Worm (Caenorhabditis elegans) whole organism, midembryonic: ENCODE measurements around the gene szy-20.

Experiments used
- T22C8.4 ChIP-seq: fragments of 200-800 bp; sonication (Bioruptor generic); IDR thresholded peaks from 2 replicates; pipeline ENCODE4 v1.3.6; 2022; ENCODE audit warnings: missing genetic modification characterization, missing compliant biosample characterization
- cog-1 ChIP-seq: sonication (generic microtip); optimal IDR thresholded peaks from 2 replicates; lab custom pipeline; 2016; ENCODE audit warnings: missing genetic modification characterization, missing compliant biosample characterization
- flt-1 ChIP-seq: fragments of 200-800 bp; sonication (Bioruptor generic); IDR thresholded peaks from 2 replicates; pipeline ENCODE4 v1.3.6; 2022; ENCODE audit warnings: missing genetic modification characterization, missing compliant biosample characterization

DNA sequence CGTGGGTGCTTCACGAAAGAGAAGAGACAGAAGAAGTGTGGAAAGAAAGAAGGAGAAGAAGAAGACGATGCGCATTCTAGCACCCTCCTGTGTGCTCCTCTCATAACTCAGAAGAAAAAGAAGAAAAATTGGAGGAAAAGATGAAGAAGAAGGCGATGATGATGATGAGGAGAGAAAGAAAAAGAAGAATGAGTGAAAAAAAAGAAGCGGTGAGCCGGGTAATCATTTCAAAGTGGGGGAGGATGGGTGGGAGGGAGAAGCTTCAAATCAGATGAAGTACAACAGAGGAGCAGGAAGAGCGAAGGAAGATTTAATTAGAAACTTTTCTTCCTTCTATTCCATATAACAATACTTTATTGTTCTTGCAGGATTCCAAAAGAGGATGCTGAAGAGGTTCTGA lies 41.6 kb upstream of the szy-20 start:
- no peak for TF ChIP-seq flt-1 (GFP tag; lab: Robert Waterston, UW)
- no peak for TF ChIP-seq cog-1 (tag; lab: Kevin White, UChicago)
- TF ChIP-seq T22C8.4 = no peak
